Worm (Caenorhabditis elegans): ENCODE measurements around the gene ttr-53.

Gene ttr-53

DNA sequence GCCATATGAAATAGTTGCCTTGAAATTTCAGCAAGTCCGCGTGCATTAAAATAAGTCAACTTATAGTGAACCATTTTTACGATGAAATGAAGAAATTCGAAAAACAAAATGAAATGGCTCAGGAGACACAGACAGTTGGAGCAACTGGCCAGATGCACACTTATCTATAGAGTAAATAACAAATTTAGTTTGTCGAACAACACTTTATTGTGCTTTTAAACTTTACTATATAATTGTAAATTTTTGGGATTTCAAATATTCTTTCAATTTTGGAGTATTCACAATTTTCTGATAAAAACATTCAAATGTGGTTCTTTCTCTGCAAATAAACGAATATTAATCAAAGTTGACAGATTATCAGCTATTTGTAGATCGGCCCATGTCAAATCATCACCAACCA, 17.7 kb upstream of the ttr-53 start, which contains the start of gene gst-3:
Gene gst-3, minus strand, starts transcription at position 101 of the 400 bp plus-strand sequence.
- TF ChIP-seq pha-4 (tag; optimal IDR thresholded peaks at IDR 0.05) (peak; percentile 33), R02D3.7 (tag; optimal IDR thresholded peaks at IDR 0.05) (no peak), nhr-12 (tag; optimal IDR thresholded peaks at IDR 0.05) (no peak)

DNA sequence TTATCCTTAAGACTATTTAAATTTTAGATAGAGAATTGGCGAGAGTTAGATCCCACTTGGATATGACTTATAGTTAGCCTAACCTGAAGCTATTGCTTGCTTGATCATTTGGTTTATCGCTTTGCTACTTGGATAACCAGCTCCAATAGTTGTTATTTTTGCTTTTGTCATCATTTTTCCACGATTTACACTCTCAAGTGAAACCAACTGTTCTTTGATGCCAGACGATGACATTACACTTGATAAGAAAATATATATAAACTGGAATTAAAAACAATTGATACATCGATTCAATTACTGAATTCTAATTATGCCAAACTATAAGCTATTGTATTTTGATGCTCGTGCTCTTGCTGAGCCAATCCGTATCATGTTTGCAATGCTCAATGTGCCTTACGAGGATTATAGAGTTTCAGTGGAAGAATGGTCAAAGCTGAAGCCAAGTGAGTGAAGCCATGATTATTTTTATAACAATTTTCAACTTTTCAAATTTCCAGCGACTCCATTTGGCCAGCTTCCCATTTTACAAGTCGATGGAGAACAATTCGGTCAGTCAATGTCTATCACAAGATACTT, 15.8 kb upstream of the ttr-53 start, which contains the start of the genes gst-2, gst-4 and dhs-12:
Gene gst-2, minus strand, starts transcription at position 132 of the 576 bp plus-strand sequence.
Gene gst-4, plus strand, starts transcription at position 296 of the 576 bp plus-strand sequence.
Gene dhs-12, plus strand, starts transcription at position 526 of the 576 bp plus-strand sequence.
- TF ChIP-seq jun-1 (tag; optimal IDR thresholded peaks at IDR 0.05) (no peak), skn-1 (tag; optimal IDR thresholded peaks at IDR 0.05) (peak; percentile 43)

DNA sequence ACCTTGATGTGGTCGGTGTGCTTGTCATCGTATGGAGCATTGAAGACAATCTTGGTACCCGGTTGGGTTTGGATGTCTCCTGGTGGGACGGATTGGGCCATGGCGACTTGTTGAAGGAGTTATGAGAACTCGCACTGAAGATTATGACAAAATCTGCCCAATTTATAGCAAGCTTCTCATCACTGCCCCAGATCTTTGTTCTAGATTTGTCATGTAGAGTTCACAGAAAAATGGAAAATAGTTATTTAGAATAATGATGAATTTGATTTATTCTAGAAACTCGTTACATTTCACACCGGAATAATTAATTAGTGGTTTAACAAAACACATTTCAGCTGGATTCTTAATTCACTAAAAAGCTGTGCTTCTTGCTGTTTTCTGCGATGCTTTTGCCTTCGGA, 14.2 kb upstream of the ttr-53 start, which contains the start of gene msp-38:
Gene msp-38, minus strand, starts transcription at position 101 of the 400 bp plus-strand sequence.
- TF ChIP-seq lin-39 (tag; optimal IDR thresholded peaks at IDR 0.05) (no peak), pha-4 (tag; optimal IDR thresholded peaks at IDR 0.05) (no peak), hmg-11 (tag; optimal IDR thresholded peaks at IDR 0.05) (no peak), jun-1 (tag; optimal IDR thresholded peaks at IDR 0.05) (no peak), nhr-77 (tag; optimal IDR thresholded peaks at IDR 0.05) (no peak), nhr-237 (tag; optimal IDR thresholded peaks at IDR 0.05) (no peak), mdl-1 (tag; optimal IDR thresholded peaks at IDR 0.05) (no peak)

DNA sequence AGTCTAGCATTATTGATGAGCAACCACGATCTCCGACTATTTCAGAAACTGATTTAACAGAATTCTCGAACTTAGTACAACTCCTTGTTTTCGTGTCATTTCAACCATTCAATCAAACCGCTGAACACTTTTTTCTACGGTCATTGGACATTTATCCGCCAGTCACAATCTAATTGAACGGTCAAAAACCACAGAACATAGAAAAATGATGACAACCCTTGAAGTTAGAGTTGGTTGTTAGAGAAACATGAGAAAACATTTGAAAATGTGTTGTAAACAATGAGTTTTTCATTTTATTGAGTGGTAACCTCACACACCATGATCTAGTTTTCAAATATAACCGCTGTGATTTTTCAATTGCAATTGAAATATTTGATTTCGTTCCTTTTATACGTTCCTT, 13.4 kb upstream of the ttr-53 start:
- no peak for TF ChIP-seq tbx-2 (tag; optimal IDR thresholded peaks at IDR 0.05)
- no peak for TF ChIP-seq fkh-10 (GFP tag; optimal IDR thresholded peaks at IDR 0.05)
- TF ChIP-seq ceh-9 (tag; optimal IDR thresholded peaks at IDR 0.05), result no peak
- no peak for TF ChIP-seq jun-1 (tag; optimal IDR thresholded peaks at IDR 0.05)
- TF ChIP-seq hmg-11 (tag; optimal IDR thresholded peaks at IDR 0.05), result no peak
- no peak for TF ChIP-seq R02D3.7 (tag; optimal IDR thresholded peaks at IDR 0.05)
- TF ChIP-seq elt-1 (tag; optimal IDR thresholded peaks at IDR 0.05), result no peak
- no peak for TF ChIP-seq egl-5 (tag; optimal IDR thresholded peaks at IDR 0.05)
- no peak for TF ChIP-seq nhr-11 (tag; optimal IDR thresholded peaks at IDR 0.05)
- TF ChIP-seq nhr-12 (tag; optimal IDR thresholded peaks at IDR 0.05), result no peak
- no peak for TF ChIP-seq egl-27 (tag; optimal IDR thresholded peaks at IDR 0.05)
- no peak for TF ChIP-seq pqm-1 (tag; optimal IDR thresholded peaks at IDR 0.05)
- TF ChIP-seq unc-39 (tag; optimal IDR thresholded peaks at IDR 0.05), result no peak

DNA sequence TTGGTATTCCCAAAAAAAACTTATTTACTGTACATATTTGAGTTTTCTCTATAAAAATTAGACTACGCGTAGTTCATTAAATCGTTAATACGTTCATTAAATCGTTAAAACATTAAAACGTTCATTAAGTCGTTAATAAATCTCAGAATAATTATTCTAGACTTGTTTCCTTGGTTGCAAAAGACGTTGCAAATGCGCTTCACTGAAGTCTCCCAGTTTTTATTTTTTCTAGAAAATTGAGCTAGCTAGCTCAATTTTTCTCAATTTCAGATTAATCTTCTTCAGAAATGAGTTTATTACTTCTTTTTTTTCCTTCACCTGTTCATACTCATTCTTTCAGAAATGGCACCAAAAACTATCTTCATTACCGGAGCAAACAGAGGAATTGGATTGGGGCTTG, 12.9 kb upstream of the ttr-53 start:
- no peak for TF ChIP-seq nhr-11 (tag; optimal IDR thresholded peaks at IDR 0.05)

DNA sequence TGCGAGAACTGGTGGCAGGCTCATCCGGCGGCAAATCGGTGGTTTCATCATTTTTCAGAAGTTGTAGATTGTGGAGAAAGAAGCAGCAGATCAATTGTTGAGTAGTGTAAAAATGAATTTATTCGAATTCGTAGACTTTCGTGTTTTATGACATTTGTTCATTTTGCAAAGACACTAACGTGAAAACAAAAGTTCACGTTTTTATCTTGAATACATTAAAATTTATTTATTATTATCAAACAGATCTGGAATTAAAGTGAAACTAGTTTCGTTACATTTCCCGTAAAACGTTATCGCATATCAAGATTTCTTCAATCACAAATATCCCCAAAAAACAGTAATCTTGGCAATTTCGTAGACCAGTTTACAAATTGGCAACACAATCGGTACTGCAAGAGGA, 11.0 kb upstream of the ttr-53 start, which contains the start of gene T14G10.8:
Gene T14G10.8, minus strand, starts transcription at position 101 of the 400 bp plus-strand sequence.
- TF ChIP-seq lsy-12 (tag; optimal IDR thresholded peaks at IDR 0.05) (no peak), nhr-237 (tag; optimal IDR thresholded peaks at IDR 0.05) (no peak), nhr-12 (tag; optimal IDR thresholded peaks at IDR 0.05) (no peak), lin-39 (tag; optimal IDR thresholded peaks at IDR 0.05) (no peak), eor-1 (tag; optimal IDR thresholded peaks at IDR 0.05) (no peak), elt-3 (tag; optimal IDR thresholded peaks at IDR 0.05) (no peak), unc-39 (tag; optimal IDR thresholded peaks at IDR 0.05) (no peak), R02D3.7 (tag; optimal IDR thresholded peaks at IDR 0.05) (no peak), ztf-4 (tag; optimal IDR thresholded peaks at IDR 0.05) (no peak), fos-1 (tag; optimal IDR thresholded peaks at IDR 0.05) (no peak), ztf-11 (tag; optimal IDR thresholded peaks at IDR 0.05) (no peak), lin-15B (tag; optimal IDR thresholded peaks at IDR 0.05) (no peak), skn-1 (tag; optimal IDR thresholded peaks at IDR 0.05) (no peak)

DNA sequence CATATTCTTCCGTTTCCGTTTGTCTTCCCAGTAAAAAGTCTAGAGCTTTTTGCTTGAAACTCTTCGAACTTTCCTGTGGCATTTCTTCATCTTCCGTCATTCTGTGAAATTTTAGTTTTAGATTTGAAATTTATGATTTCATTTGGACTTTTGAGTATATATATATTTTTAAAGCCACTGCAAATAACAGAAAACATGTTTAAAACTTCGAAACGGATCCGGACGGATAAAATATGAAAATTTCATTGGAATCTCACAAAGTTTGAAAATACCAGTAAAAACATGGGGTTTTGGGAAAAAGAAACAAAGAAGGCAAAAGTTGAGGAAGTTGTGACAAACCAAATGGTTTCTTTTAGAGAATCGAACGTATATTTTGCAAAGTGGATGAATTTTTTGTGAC, 8.9 kb upstream of the ttr-53 start, which contains the start of gene pigs-1:
Gene pigs-1, minus strand, starts transcription at position 101 of the 400 bp plus-strand sequence.
- no peak for TF ChIP-seq eor-1 (tag; optimal IDR thresholded peaks at IDR 0.05)
- TF ChIP-seq ceh-16 (tag; optimal IDR thresholded peaks at IDR 0.05), result no peak
- TF ChIP-seq ztf-4 (tag; optimal IDR thresholded peaks at IDR 0.05), result no peak
- no peak for TF ChIP-seq ceh-28 (tag; optimal IDR thresholded peaks at IDR 0.05)
- TF ChIP-seq nhr-43 (tag; optimal IDR thresholded peaks at IDR 0.05; ENCODE audit: poor library complexity, severe bottlenecking), result no peak
- no peak for TF ChIP-seq nhr-76 (tag; optimal IDR thresholded peaks at IDR 0.05)
- TF ChIP-seq skn-1 (tag; optimal IDR thresholded peaks at IDR 0.05), result no peak
- no peak for TF ChIP-seq lin-39 (tag; optimal IDR thresholded peaks at IDR 0.05)
- TF ChIP-seq lsy-12 (tag; optimal IDR thresholded peaks at IDR 0.05), result no peak
- TF ChIP-seq nhr-11 (tag; optimal IDR thresholded peaks at IDR 0.05), result no peak
- TF ChIP-seq pqm-1 (tag; optimal IDR thresholded peaks at IDR 0.05), result no peak
- TF ChIP-seq nhr-28 (tag; optimal IDR thresholded peaks at IDR 0.05), result no peak
- no peak for TF ChIP-seq zag-1 (tag; optimal IDR thresholded peaks at IDR 0.05)
- no peak for TF ChIP-seq unc-39 (tag; optimal IDR thresholded peaks at IDR 0.05)
- TF ChIP-seq ama-1 (optimal IDR thresholded peaks at IDR 0.05), result no peak
- no peak for TF ChIP-seq nhr-237 (tag; optimal IDR thresholded peaks at IDR 0.05)
- TF ChIP-seq nhr-67 (tag; optimal IDR thresholded peaks at IDR 0.05), result no peak
